Fruit fly (Drosophila melanogaster): ENCODE measurements around the gene hyx.

DNA sequence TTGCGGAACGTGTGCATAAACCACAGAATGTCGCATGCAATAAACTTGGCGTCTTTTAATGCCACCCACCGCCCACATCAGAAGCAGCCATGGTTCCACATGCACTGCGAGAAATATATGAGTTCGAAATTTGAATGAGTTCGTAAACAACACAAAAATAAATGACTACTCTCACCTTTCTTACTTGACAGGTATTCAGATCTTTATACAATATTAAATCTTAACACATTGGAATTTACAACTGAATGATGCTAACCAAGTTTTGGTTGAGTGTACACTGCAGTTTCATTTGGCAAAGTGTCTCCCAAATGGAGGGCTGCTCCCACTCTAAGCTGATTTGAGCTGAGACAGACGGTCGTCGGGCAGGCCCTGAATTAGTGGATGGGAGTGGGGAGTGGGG lies 36.4 kb downstream of the hyx start:
- TF ChIP-seq Sin3A (optimal IDR thresholded peaks at IDR 0.05): no peak
- TF ChIP-seq ttk (optimal IDR thresholded peaks at IDR 0.05): no peak
- no peak for TF ChIP-seq insv (optimal IDR thresholded peaks at IDR 0.05)
- no peak for TF ChIP-seq Myc (optimal IDR thresholded peaks at IDR 0.05)
